Worm (Caenorhabditis elegans) whole organism, L4 larva: ENCODE results near the gene wdr-60.
A peak's percentile ranks its signal among the peaks of the same experiment; 100 is the strongest.

Experiments
- F10B5.3 ChIP-seq: sonication (generic microtip); optimal IDR thresholded peaks from 2 replicates; lab custom pipeline; 2016; ENCODE audit warnings: mild to moderate bottlenecking, missing genetic modification characterization, missing compliant biosample characterization
- F26F4.8 ChIP-seq: fragments of 200-800 bp; sonication (Bioruptor generic); conservative IDR thresholded peaks from 2 replicates; pipeline ENCODE4 v1.3.6; 2022; ENCODE audit warnings: missing genetic modification characterization, missing compliant biosample characterization
- F37D6.2 ChIP-seq: sonication (generic microtip); optimal IDR thresholded peaks from 2 replicates; lab custom pipeline; 2016; ENCODE audit warnings: mild to moderate bottlenecking, missing genetic modification characterization, missing compliant biosample characterization
- F49E8.2 ChIP-seq: sonication (generic microtip); optimal IDR thresholded peaks from 2 replicates; lab custom pipeline; 2016; ENCODE audit warnings: missing compliant biosample characterization, mild to moderate bottlenecking, missing genetic modification characterization, borderline replicate concordance
- T26A8.4 ChIP-seq: fragments of 200-800 bp; sonication (Bioruptor generic); IDR thresholded peaks from 2 replicates; pipeline ENCODE4 v1.3.6; 2022; ENCODE audit warnings: missing genetic modification characterization, missing compliant biosample characterization
- Y48G9A.11 ChIP-seq: fragments of 200-800 bp; sonication (Bioruptor generic); IDR thresholded peaks from 2 replicates; pipeline ENCODE4 v1.3.6; 2022; ENCODE audit warnings: missing genetic modification reagents, missing genetic modification characterization, missing compliant biosample characterization
- Y5F2A.4 ChIP-seq: fragments of 200-800 bp; sonication (Bioruptor generic); optimal IDR thresholded peaks from 2 replicates; lab custom pipeline; 2018; ENCODE audit warnings: mild to moderate bottlenecking, missing genetic modification characterization, missing compliant biosample characterization
- Y75B8A.6 ChIP-seq: fragments of 200-800 bp; sonication (Bioruptor generic); IDR thresholded peaks from 2 replicates; pipeline ENCODE4 v1.3.6; 2022; ENCODE audit warnings: missing genetic modification reagents, missing genetic modification characterization, missing compliant biosample characterization
- ZK337.2 ChIP-seq: fragments of 200-800 bp; sonication (Bioruptor generic); IDR thresholded peaks from 2 replicates; pipeline ENCODE4 v1.3.6; 2022; ENCODE audit warnings: missing genetic modification reagents, missing genetic modification characterization, missing compliant biosample characterization
- ZK546.5 ChIP-seq, 2 experiments: sonication (generic microtip); optimal IDR thresholded peaks; 2 replicates each; lab custom pipeline; 2017; ENCODE audit warnings: missing biosample characterization in 2 of 2, missing genetic modification characterization in 2 of 2
- aha-1 ChIP-seq: fragments of 150-350 bp; peaks from one replicate; lab custom pipeline; 2014; ENCODE audit warnings: missing biosample characterization, missing genetic modification characterization
- aly-2 ChIP-seq: sonication (generic microtip); optimal IDR thresholded peaks from 2 replicates; lab custom pipeline; 2018; ENCODE audit warnings: missing biosample characterization, missing genetic modification characterization
- ama-1 ChIP-seq: fragments of 150-350 bp; optimal IDR thresholded peaks from 2 replicates; lab custom pipeline; 2014; ENCODE audit warnings: inconsistent platforms, mixed read lengths
- ceh-20 ChIP-seq: fragments of 200-800 bp; sonication (Bioruptor generic); IDR thresholded peaks from 2 replicates; pipeline ENCODE4 v1.3.6; 2022; ENCODE audit warnings: missing genetic modification reagents, missing genetic modification characterization, missing compliant biosample characterization
- ceh-28 ChIP-seq: fragments of 150-350 bp; optimal IDR thresholded peaks from 2 replicates; lab custom pipeline; 2014; ENCODE audit warnings: missing biosample characterization, missing genetic modification reagents, missing genetic modification characterization
- cey-2 ChIP-seq: sonication (generic microtip); optimal IDR thresholded peaks from 3 replicates; lab custom pipeline; 2017; ENCODE audit warnings: missing genetic modification characterization, mild to moderate bottlenecking, missing compliant biosample characterization, antibody characterized with exemption, borderline replicate concordance; ENCODE audit not compliant: insufficient read depth
- daf-12 ChIP-seq: fragments of 150-350 bp; optimal IDR thresholded peaks from 2 replicates; lab custom pipeline; 2014; ENCODE audit warnings: missing biosample characterization, missing genetic modification reagents, missing genetic modification characterization
- dmd-6 ChIP-seq: fragments of 200-800 bp; sonication (Bioruptor generic); IDR thresholded peaks from 2 replicates; pipeline ENCODE4 v1.3.6; 2022; ENCODE audit warnings: missing genetic modification reagents, missing genetic modification characterization, missing compliant biosample characterization
- dmd-8 ChIP-seq: fragments of 200-800 bp; sonication (Bioruptor generic); IDR thresholded peaks from 2 replicates; pipeline ENCODE4 v1.3.6; 2022; ENCODE audit warnings: missing genetic modification characterization, missing compliant biosample characterization
- dmd-9 ChIP-seq: fragments of 200-800 bp; sonication (Bioruptor generic); IDR thresholded peaks from 2 replicates; pipeline ENCODE4 v1.3.6; 2022; ENCODE audit warnings: missing genetic modification reagents, missing genetic modification characterization, missing compliant biosample characterization
- dpl-1 ChIP-seq: fragments of 150-350 bp; optimal IDR thresholded peaks from 2 replicates; lab custom pipeline; 2014; ENCODE audit warnings: missing biosample characterization, missing genetic modification reagents, missing genetic modification characterization
- duxl-1 ChIP-seq: sonication (generic microtip); optimal IDR thresholded peaks from 2 replicates; lab custom pipeline; 2016; ENCODE audit warnings: mild to moderate bottlenecking, missing genetic modification characterization, moderate library complexity, missing compliant biosample characterization; ENCODE audit not compliant: poor library complexity
- fos-1 ChIP-seq: fragments of 150-350 bp; optimal IDR thresholded peaks from 2 replicates; lab custom pipeline; 2014; ENCODE audit warnings: missing biosample characterization, missing genetic modification characterization
- gei-8 ChIP-seq: fragments of 200-800 bp; sonication (Bioruptor generic); optimal IDR thresholded peaks from 2 replicates; lab custom pipeline; 2018; ENCODE audit warnings: mild to moderate bottlenecking, missing genetic modification characterization, missing compliant biosample characterization
- hlh-11 ChIP-seq: fragments of 200-800 bp; sonication (Bioruptor generic); optimal IDR thresholded peaks from 2 replicates; lab custom pipeline; 2018; ENCODE audit warnings: mild to moderate bottlenecking, missing genetic modification characterization, missing compliant biosample characterization
- lin-1 ChIP-seq: fragments of 200-800 bp; sonication (Bioruptor generic); IDR thresholded peaks from 2 replicates; pipeline ENCODE4 v1.3.6; 2022; ENCODE audit warnings: missing genetic modification reagents, missing genetic modification characterization, missing compliant biosample characterization
- lin-29 ChIP-seq: fragments of 200-800 bp; sonication (Bioruptor generic); IDR thresholded peaks from 2 replicates; pipeline ENCODE4 v1.3.6; 2022; ENCODE audit warnings: missing genetic modification reagents, missing genetic modification characterization, missing compliant biosample characterization
- nhr-28 ChIP-seq: fragments of 150-350 bp; optimal IDR thresholded peaks from 2 replicates; lab custom pipeline; 2014; ENCODE audit warnings: missing biosample characterization, missing genetic modification characterization
- nhr-77 ChIP-seq: fragments of 150-350 bp; optimal IDR thresholded peaks from 2 replicates; lab custom pipeline; 2014; ENCODE audit warnings: missing biosample characterization, missing genetic modification characterization
- pqm-1 ChIP-seq: sonication (generic microtip); optimal IDR thresholded peaks from 2 replicates; lab custom pipeline; 2017; ENCODE audit warnings: missing biosample characterization, missing genetic modification characterization
- set-16 ChIP-seq: fragments of 200-800 bp; sonication (Bioruptor generic); IDR thresholded peaks from 2 replicates; pipeline ENCODE4 v1.3.6; 2022; ENCODE audit warnings: missing genetic modification reagents, missing genetic modification characterization, missing compliant biosample characterization
- skn-1 ChIP-seq: fragments of 150-350 bp; optimal IDR thresholded peaks from 2 replicates; lab custom pipeline; 2014; ENCODE audit warnings: missing biosample characterization, missing genetic modification characterization
- snpc-4 ChIP-seq: fragments of 150-350 bp; optimal IDR thresholded peaks from 2 replicates; lab custom pipeline; 2014; ENCODE audit warnings: missing biosample characterization, missing genetic modification characterization
- tra-1 ChIP-seq: fragments of 200-800 bp; sonication (Bioruptor generic); IDR thresholded peaks from 2 replicates; pipeline ENCODE4 v1.3.6; 2022; ENCODE audit warnings: missing genetic modification reagents, missing genetic modification characterization, missing compliant biosample characterization
- unc-62 ChIP-seq, 3 experiments: fragments of 150-350 bp in 1 of 3; sonication (generic microtip); optimal IDR thresholded peaks in 2 of 3; peaks in 1 of 3; 1 replicate in 1 of 3; 2 replicates in 2 of 3; lab custom pipeline; 2014 to 2017; ENCODE audit warnings: missing biosample characterization in 3 of 3, missing genetic modification characterization in 3 of 3, missing genetic modification reagents in 3 of 3, missing genotype in 1 of 3
- zip-11 ChIP-seq: fragments of 200-800 bp; sonication (Bioruptor generic); IDR thresholded peaks from 2 replicates; pipeline ENCODE4 v1.3.6; 2022; ENCODE audit warnings: missing genetic modification characterization, missing compliant biosample characterization

Gene wdr-60

DNA sequence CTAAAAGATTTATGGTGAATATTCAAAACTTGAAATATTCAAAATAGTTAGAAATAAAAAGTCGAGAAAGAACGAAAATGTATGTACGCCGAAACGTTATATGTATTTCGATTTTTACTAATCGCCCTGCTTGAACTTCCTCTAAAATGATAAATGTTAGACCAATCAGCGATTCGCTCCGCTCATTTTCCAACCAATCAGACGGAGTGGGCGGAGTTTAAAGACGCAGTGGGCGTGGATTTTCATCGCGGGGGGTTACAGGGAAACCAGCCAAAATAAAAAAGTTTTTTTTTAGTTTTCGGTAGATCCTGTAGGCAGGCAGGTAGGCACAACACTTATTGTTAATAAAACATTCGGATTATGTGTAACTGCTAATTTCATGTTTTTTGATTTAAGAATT is 34.0 kb upstream of the wdr-60 start:
- no peak for TF ChIP-seq aly-2
- no peak for TF ChIP-seq cey-2 (tag; lab: Kevin White, UChicago)
- TF ChIP-seq set-16 = no peak
- no peak for TF ChIP-seq T26A8.4 (GFP tag; lab: Robert Waterston, UW)
- no peak for TF ChIP-seq ZK337.2 (GFP tag; lab: Robert Waterston, UW)
- TF ChIP-seq fos-1 (tag; lab: Kevin White, UChicago) = no peak
- no peak for TF ChIP-seq F37D6.2 (tag; lab: Kevin White, UChicago)
- no peak for TF ChIP-seq nhr-28
- no peak for TF ChIP-seq gei-8 (GFP tag; lab: Kevin White, UChicago)
- no peak for TF ChIP-seq daf-12 (tag; lab: Kevin White, UChicago)
- no peak for TF ChIP-seq hlh-11 (tag; lab: Kevin White, UChicago)
- no peak for TF ChIP-seq aha-1 (tag; lab: Kevin White, UChicago)
- TF ChIP-seq zip-11 (GFP tag; lab: Robert Waterston, UW) = no peak
- no peak for TF ChIP-seq dmd-9 (GFP tag; lab: Robert Waterston, UW)
- no peak for TF ChIP-seq F10B5.3
- no peak for TF ChIP-seq Y5F2A.4
- TF ChIP-seq ZK546.5 (tag; optimal IDR thresholded peaks at IDR 0.05; lab: Kevin White, UChicago) = no peak
- no peak for TF ChIP-seq dpl-1 (GFP tag; lab: Kevin White, UChicago)
- TF ChIP-seq nhr-77 (tag; lab: Kevin White, UChicago) = no peak
- TF ChIP-seq Y48G9A.11 (GFP tag; lab: Robert Waterston, UW) = no peak

DNA sequence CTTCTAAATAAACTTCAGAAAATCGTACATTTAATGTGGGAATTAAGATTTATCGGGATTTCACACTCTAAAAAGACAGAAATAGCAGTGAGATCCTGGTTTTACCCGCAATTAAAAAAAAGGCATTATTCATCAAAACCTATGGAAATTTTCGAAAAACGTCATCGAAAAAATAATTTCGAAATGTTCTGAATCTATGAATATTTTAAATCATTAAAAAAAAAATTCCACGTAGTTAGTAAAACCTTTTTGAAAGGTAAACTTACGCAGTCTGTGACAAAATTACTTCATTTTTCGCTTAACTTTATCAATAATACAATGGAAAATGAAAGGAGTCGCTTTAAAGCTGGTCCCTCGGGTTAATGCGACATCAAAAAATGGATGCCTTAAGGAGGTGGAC is 30.4 kb upstream of the wdr-60 start, which contains the start of gene C26E6.1:
C26E6.1 (plus strand) TSS at position 301 of the 400 bp plus-strand sequence.
- TF ChIP-seq T26A8.4 (GFP tag; lab: Robert Waterston, UW) (no peak), unc-62 (GFP tag; optimal IDR thresholded peaks at IDR 0.05 in 1 of 2; lab: Kevin White, UChicago) (peak in 1 of 2 experiments; percentile 25), unc-62 (tag; optimal IDR thresholded peaks at IDR 0.05; lab: Kevin White, UChicago) (no peak), ama-1 (no peak), tra-1 (GFP tag; lab: Robert Waterston, UW) (no peak), lin-29 (GFP tag; lab: Robert Waterston, UW) (no peak), F49E8.2 (tag; lab: Kevin White, UChicago) (no peak)
- TF ChIP-seq, all 104 proteins: peak for 1

- TF ChIP-seq skn-1 (tag; lab: Kevin White, UChicago) (no peak), nhr-77 (tag; lab: Kevin White, UChicago) (no peak), ama-1 (no peak), ceh-28 (tag; lab: Kevin White, UChicago) (no peak), hlh-11 (tag; lab: Kevin White, UChicago) (no peak), Y75B8A.6 (GFP tag; lab: Robert Waterston, UW) (no peak), ceh-20 (GFP tag; lab: Robert Waterston, UW) (no peak), F26F4.8 (GFP tag; lab: Robert Waterston, UW) (no peak), Y48G9A.11 (GFP tag; lab: Robert Waterston, UW) (no peak), snpc-4 (tag; lab: Kevin White, UChicago) (no peak), Y5F2A.4 (no peak), dmd-6 (no peak)
Measured at ce11 chrIII:4960204-4960603, 26.8 kb upstream of the wdr-60 start, which contains the start of gene C27F2.4. Gene C27F2.4, minus strand, starts transcription at chrIII:4960304.

DNA sequence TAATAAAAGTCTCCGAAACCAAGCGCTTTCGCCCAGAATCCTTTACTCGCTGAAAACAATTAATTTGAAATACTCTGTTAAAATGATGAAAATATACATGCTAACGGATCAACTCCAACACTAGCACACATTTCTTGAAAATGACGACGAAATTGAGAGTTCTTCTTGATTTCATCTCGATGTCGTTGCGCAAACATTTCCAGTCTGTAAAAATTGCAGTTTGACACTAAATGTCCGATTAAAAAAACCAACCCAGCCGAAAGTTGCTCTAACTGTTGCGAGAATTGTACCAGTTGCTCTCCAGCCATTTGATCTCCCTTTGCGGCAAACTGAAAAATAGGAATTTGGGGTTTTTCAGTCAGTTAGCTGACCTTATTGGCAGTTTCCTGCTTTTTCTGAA is 25.7 kb upstream of the wdr-60 start:
- 0 out of 2 replicates have a peak, but pooled peaks have one; percentile 16 for TF ChIP-seq dmd-8 (GFP tag; lab: Robert Waterston, UW)
- TF ChIP-seq lin-1 (GFP tag; lab: Robert Waterston, UW) = no peak
- TF ChIP-seq pqm-1 (tag; lab: Kevin White, UChicago) = no peak
- TF ChIP-seq aha-1 (tag; lab: Kevin White, UChicago) = peak; percentile 58
- TF ChIP-seq unc-62 (GFP tag; optimal IDR thresholded peaks at IDR 0.05 in 1 of 2; lab: Kevin White, UChicago) = peak in 1 of 2 experiments; percentile 98
- no peak for TF ChIP-seq unc-62 (tag; optimal IDR thresholded peaks at IDR 0.05; lab: Kevin White, UChicago)
- TF ChIP-seq duxl-1 (tag; lab: Kevin White, UChicago) = peak; percentile 0
- peak; percentile 18 for TF ChIP-seq ama-1
- TF ChIP-seq Y48G9A.11 (GFP tag; lab: Robert Waterston, UW) = 0 out of 2 replicates have a peak, but pooled peaks have one; percentile 18
